Worm (Caenorhabditis elegans): ENCODE measurements around the gene abhd-3.2.
A peak's percentile ranks its signal among the peaks of the same experiment; 100 is the strongest.

abhd-3.2 gene

ce11 chrX:992650-993403, 15.0 kb upstream of the abhd-3.2 start (continued):
- no peak for TF ChIP-seq Y95B8A.8 (GFP tag; IDR thresholded peaks at IDR 0.05)
- TF ChIP-seq efl-1 (GFP tag; optimal IDR thresholded peaks at IDR 0.05) = no peak
- no peak for TF ChIP-seq cebp-2 (GFP tag; IDR thresholded peaks at IDR 0.05)
- no peak for TF ChIP-seq die-1 (tag; optimal IDR thresholded peaks at IDR 0.05)
- TF ChIP-seq pha-4 (tag; optimal IDR thresholded peaks at IDR 0.05) = no peak
- no peak for TF ChIP-seq nhr-27 (tag; optimal IDR thresholded peaks at IDR 0.05)
- TF ChIP-seq bed-2 (GFP tag; IDR thresholded peaks at IDR 0.05) = no peak
- no peak for TF ChIP-seq ztf-18 (tag; optimal IDR thresholded peaks at IDR 0.05)
- no peak for TF ChIP-seq nfyb-1 (GFP tag; IDR thresholded peaks at IDR 0.05)
- no peak for TF ChIP-seq T26A5.8 (tag; optimal IDR thresholded peaks at IDR 0.05)
- no peak for TF ChIP-seq ama-1 (optimal IDR thresholded peaks at IDR 0.05)
- TF ChIP-seq ama-1 (GFP tag; optimal IDR thresholded peaks at IDR 0.05) = no peak
- TF ChIP-seq pbrm-1 (GFP tag; IDR thresholded peaks at IDR 0.05) = 0 out of 2 replicates have a peak, but pooled peaks have one; percentile 14
- no peak for TF ChIP-seq aptf-2 (GFP tag; conservative IDR thresholded peaks at IDR 0.05)
- TF ChIP-seq sea-2 (GFP tag; IDR thresholded peaks at IDR 0.05) = no peak
- TF ChIP-seq gei-17 (GFP tag; optimal IDR thresholded peaks at IDR 0.05) = no peak
- no peak for TF ChIP-seq lin-54 (GFP tag; optimal IDR thresholded peaks at IDR 0.05)
- TF ChIP-seq ceh-100 (GFP tag; IDR thresholded peaks at IDR 0.05) = no peak
- TF ChIP-seq lin-35 (GFP tag; optimal IDR thresholded peaks at IDR 0.05) = peak in 1 of 3 experiments; percentile 40

ce11 chrX:991274-991673, 13.5 kb upstream of the abhd-3.2 start, which contains the start of the genes C09E10.3 and dgk-1:
C09E10.3 (minus strand) TSS chrX:991374.
dgk-1 (minus strand) TSS chrX:991456.
- TF ChIP-seq attf-5 (GFP tag; optimal IDR thresholded peaks at IDR 0.05) = no peak
- TF ChIP-seq atf-7 (tag; optimal IDR thresholded peaks at IDR 0.05) = no peak
- TF ChIP-seq F39B2.1 (GFP tag; IDR thresholded peaks at IDR 0.05) = no peak
- TF ChIP-seq fkh-3 (tag; optimal IDR thresholded peaks at IDR 0.05) = no peak
- no peak for TF ChIP-seq F55B11.4 (tag; optimal IDR thresholded peaks at IDR 0.05; ENCODE audit: borderline replicate concordance, insufficient read depth)
- TF ChIP-seq egrh-3 (GFP tag; IDR thresholded peaks at IDR 0.05) = no peak
- no peak for TF ChIP-seq dpff-1 (tag; optimal IDR thresholded peaks at IDR 0.05)
- no peak for TF ChIP-seq gei-17 (GFP tag; optimal IDR thresholded peaks at IDR 0.05)
- TF ChIP-seq madf-3 (GFP tag; IDR thresholded peaks at IDR 0.05) = no peak
- no peak for TF ChIP-seq Y67H2A.10 (GFP tag; conservative IDR thresholded peaks at IDR 0.05)
- no peak for TF ChIP-seq repo-1 (tag; optimal IDR thresholded peaks at IDR 0.05)
- TF ChIP-seq nfya-2 (GFP tag; IDR thresholded peaks at IDR 0.05) = no peak
- no peak for TF ChIP-seq sea-2 (GFP tag; IDR thresholded peaks at IDR 0.05)
- TF ChIP-seq ztf-28 (GFP tag; IDR thresholded peaks at IDR 0.05) = no peak
- no peak for TF ChIP-seq C06A6.2 (GFP tag; conservative IDR thresholded peaks at IDR 0.05)
- TF ChIP-seq rpc-1 (optimal IDR thresholded peaks at IDR 0.05) = no peak
- TF ChIP-seq rpc-1 (tag; optimal IDR thresholded peaks at IDR 0.05) = no peak
- TF ChIP-seq nhr-27 (tag; optimal IDR thresholded peaks at IDR 0.05) = no peak

ce11 chrX:986463-986862, 8.7 kb upstream of the abhd-3.2 start:
- TF ChIP-seq dox-1 (GFP tag; IDR thresholded peaks at IDR 0.05) (0 out of 2 replicates have a peak, but pooled peaks have one; percentile 20), tlf-1 (GFP tag; optimal IDR thresholded peaks at IDR 0.05) (no peak), zim-3 (tag; optimal IDR thresholded peaks at IDR 0.05) (peak; percentile 37), fkh-3 (tag; optimal IDR thresholded peaks at IDR 0.05) (no peak), nfya-2 (GFP tag; IDR thresholded peaks at IDR 0.05) (0 out of 2 replicates have a peak, but pooled peaks have one; percentile 43), mcd-1 (GFP tag; IDR thresholded peaks at IDR 0.05) (0 out of 2 replicates have a peak, but pooled peaks have one; percentile 16), zfh-2 (GFP tag; conservative IDR thresholded peaks at IDR 0.05) (peak; percentile 90), F10E7.11 (tag; optimal IDR thresholded peaks at IDR 0.05) (no peak), egl-18 (GFP tag; IDR thresholded peaks at IDR 0.05) (0 out of 2 replicates have a peak, but pooled peaks have one; percentile 11), snpc-4 (GFP tag; optimal IDR thresholded peaks at IDR 0.05) (peak; percentile 61), snpc-4 (tag; optimal IDR thresholded peaks at IDR 0.05) (peak; percentile 37 to 87 (median 72)), ceh-58 (GFP tag; IDR thresholded peaks at IDR 0.05) (no peak), B0336.3 (GFP tag; IDR thresholded peaks at IDR 0.05) (no peak)

Measured in whole organism, young adult.